Worm (Caenorhabditis elegans): ENCODE data around the gene srh-213.

DNA sequence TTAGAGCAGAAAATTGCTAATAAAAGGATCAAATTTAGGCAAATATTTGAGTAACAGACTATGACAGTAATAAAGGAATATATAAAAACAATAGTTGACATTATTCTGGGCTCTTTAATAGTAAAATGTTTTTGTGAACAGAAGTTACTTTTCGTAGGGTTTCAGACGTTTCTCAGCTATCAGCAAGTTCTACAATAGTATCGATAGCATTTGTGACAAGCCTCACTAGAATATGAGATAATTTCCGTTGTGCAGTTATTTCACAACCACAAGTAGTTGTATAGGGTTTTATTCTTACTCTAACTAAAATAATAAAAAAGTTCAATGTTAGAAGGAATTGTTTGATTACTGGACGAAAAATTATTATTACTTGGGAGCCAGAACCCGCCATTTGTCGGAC, 48.3 kb downstream of the srh-213 start, which contains the start of gene srbc-68:
- TF ChIP-seq ets-4 (GFP tag; optimal IDR thresholded peaks at IDR 0.05), result no peak
- TF ChIP-seq K12H6.12 (tag; optimal IDR thresholded peaks at IDR 0.05), result no peak
- no peak for TF ChIP-seq F22D6.2 (tag; optimal IDR thresholded peaks at IDR 0.05)
- TF ChIP-seq F10E7.11 (tag; optimal IDR thresholded peaks at IDR 0.05), result no peak
- no peak for TF ChIP-seq nhr-80 (tag; optimal IDR thresholded peaks at IDR 0.05)
- no peak for TF ChIP-seq F52B5.7 (tag; optimal IDR thresholded peaks at IDR 0.05)
- TF ChIP-seq ama-1 (optimal IDR thresholded peaks at IDR 0.05), result no peak
- no peak for TF ChIP-seq ama-1 (GFP tag; optimal IDR thresholded peaks at IDR 0.05)
- no peak for TF ChIP-seq nfya-2 (GFP tag; IDR thresholded peaks at IDR 0.05)
- TF ChIP-seq B0035.1 (tag; optimal IDR thresholded peaks at IDR 0.05), result no peak
